Worm (Caenorhabditis elegans): ENCODE data around the gene dsl-7.

dsl-7 gene

DNA sequence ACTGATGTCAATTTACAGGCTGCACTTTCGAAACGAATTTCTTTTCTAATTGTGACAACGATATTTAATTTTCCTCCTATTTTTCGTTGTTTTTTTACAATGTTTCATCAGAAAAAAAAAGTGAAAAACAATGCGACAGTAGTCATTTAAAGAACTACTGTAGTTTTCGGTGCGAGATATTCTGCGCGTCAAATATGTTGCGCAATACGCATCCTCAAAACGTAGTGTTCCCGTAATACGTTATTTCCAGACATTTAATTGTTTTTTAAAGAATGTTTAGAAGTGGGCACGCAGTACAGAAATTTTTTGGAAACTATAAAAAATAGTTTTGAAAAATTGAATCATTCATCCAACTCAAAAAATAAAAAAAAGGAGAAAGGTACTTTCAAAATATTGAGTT lies 18.9 kb upstream of the dsl-7 start:
- TF ChIP-seq unc-62 (GFP tag; optimal IDR thresholded peaks at IDR 0.05) = no peak

DNA sequence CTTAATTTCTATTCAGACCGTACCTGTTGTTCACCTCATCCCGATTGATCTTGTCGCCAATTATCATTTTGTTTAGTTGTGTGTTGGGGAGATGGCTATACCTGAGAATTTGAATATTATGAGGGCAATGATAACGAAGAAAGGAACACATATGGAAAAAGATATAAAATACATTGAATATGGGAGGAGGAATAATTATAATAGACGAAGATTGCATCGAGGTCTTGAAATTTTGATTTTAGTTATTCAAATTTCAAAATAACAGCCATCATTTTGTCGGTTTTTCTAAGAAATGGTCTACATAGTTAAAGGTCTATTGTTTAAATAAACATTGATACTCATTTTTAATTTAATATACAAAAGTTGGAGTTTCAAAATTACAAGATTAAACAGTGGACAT lies 5.9 kb upstream of the dsl-7 start, which contains the start of gene shw-3:
Gene shw-3 (minus strand): TSS at position 101 of the 400 bp plus-strand sequence.
- no peak for TF ChIP-seq unc-62 (GFP tag; optimal IDR thresholded peaks at IDR 0.05)

DNA sequence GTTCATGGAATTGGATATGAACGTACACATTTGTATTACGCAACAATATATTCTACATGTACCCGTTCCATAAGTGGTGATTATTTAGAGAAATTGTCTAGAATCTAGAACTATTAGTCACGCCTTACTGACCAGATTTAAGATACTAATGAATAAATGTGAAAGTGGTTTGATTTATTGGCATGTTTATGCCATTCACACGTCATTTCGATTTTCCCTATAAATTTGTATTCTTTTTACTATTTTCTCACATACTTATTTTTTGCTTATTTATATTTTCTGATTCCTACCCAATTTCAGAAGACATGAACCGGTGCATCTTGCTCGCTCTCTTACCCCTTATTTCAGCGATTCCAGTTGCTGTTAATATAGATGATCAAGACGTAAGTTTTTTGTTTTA lies 4.7 kb upstream of the dsl-7 start, which contains the start of gene F15B9.8:
Gene F15B9.8 (plus strand): TSS at position 301 of the 400 bp plus-strand sequence.
- TF ChIP-seq unc-62 (GFP tag; optimal IDR thresholded peaks at IDR 0.05) = no peak

DNA sequence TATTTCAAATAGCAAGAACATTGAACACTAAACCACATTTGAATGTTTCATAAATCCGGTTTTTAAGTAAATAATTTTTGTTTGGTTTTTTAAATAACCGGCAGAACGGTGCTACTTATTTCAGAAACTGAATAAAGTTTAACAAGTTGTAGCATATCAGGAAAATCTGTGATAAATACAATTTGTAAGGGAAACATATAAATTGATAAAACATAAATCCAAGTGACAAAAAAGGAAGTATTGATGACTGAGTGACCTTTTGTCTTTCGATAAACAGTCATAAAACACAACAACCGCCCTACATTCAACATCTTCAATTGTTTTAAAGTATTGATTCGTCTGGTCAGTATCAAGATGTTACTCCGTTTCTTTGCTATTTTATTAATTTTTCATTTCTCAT lies 2.3 kb downstream of the dsl-7 start, which contains the start of gene far-5:
Gene far-5 (plus strand): TSS at position 301 of the 400 bp plus-strand sequence.
- no peak for TF ChIP-seq unc-62 (GFP tag; optimal IDR thresholded peaks at IDR 0.05)

DNA sequence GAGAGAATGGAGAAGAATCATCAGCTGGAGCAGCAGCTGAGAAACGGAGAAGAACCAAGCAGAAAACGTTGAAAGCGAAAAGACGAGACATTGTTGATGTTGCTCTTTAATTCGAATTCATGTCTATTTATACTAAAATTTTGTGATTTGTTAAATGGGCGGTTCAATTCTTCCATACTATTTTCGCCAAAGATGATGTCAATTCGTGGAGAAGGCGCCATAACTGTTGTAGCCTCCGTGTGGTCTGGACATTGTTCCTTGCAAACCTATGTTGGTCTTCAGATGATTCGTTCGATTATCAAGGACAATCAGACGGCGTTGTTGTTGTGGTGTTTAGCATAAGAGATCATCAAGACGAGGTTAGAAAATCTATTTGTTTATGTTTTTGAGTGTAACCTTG lies 4.5 kb downstream of the dsl-7 start, which contains the start of gene far-3:
Gene far-3 (minus strand): TSS at position 101 of the 400 bp plus-strand sequence.
- no peak for TF ChIP-seq unc-62 (GFP tag; optimal IDR thresholded peaks at IDR 0.05)

DNA sequence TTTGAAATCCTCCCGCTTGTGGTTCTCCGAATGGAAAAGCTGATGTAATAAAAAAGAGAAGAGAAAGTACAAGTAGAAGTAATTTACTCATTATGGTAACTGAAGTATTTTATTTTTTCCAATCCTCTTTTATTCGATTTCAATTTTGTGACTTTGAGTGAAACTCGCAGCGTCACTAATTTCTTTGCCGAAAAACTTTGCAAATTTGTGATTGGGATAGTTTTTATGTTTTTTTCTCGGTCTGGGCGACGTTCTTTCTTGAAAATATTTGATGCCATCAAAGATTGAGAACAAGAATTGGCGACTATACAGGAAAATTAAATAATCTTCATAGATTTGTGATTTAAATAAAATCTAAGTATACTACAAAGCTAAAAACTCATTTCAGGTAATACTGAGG lies 6.6 kb downstream of the dsl-7 start, which contains the start of gene far-4:
Gene far-4 (minus strand): TSS at position 101 of the 400 bp plus-strand sequence.
- TF ChIP-seq unc-62 (GFP tag; optimal IDR thresholded peaks at IDR 0.05) = no peak

DNA sequence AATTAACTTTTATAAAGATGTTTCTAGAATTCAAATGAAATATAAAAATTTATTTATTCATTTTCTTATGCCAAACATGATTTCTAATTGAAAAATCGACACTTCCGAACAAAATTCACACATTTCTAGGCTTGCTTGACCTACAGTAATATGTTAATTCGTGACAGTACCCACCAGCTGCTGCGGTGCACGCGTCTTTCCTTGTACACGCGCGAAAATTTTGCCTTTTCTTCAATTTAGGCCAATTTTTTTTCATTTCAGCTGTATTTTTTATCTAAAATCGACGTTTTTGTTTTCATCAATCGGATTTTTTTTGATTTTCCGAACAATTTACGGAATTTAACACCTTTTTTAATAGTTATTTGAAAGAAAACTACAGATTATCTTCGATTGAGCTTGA lies 7.1 kb downstream of the dsl-7 start:
- no peak for TF ChIP-seq unc-62 (GFP tag; optimal IDR thresholded peaks at IDR 0.05)

DNA sequence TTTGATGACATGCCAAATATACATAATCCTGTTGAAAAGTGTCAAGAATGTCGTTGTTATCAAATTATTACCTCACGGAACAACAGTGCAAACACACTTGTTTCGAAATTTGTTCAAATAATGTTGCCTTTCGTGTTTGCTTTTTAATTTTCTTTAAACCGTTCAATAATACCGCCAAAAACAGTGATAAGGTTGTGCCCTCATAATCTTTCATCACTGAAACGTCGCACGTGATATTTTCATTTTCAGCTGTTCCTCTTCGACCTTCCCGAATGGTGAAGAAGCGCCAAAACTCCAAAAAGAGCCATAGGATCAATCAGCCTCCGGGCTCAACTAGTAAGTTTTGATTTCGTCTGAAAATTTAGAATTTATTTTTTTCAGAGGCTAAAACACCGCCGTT lies 9.1 kb downstream of the dsl-7 start, which contains the start of gene inft-2:
Gene inft-2 (plus strand): TSS at position 248 of the 400 bp plus-strand sequence.
- no peak for TF ChIP-seq unc-62 (GFP tag; optimal IDR thresholded peaks at IDR 0.05)

DNA sequence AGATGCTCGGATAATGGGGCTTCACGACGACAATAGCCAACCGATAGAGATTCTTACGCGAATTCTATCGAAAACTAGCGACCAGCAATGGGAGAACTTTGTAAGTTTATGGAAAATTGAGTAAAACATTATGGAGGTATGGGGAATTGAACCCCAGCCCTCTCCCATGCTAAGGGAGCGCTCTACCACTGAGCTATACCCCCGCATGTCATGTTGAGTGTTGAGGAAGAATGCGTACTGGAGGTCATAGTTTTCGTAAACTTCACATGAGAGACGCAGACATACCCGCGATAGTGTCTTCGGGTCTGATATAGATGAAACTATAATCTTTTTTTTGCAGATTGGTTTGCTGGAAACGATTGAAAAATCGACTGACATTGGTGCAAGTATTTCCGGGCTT lies 10.4 kb downstream of the dsl-7 start:
- TF ChIP-seq unc-62 (GFP tag; optimal IDR thresholded peaks at IDR 0.05) = no peak

DNA sequence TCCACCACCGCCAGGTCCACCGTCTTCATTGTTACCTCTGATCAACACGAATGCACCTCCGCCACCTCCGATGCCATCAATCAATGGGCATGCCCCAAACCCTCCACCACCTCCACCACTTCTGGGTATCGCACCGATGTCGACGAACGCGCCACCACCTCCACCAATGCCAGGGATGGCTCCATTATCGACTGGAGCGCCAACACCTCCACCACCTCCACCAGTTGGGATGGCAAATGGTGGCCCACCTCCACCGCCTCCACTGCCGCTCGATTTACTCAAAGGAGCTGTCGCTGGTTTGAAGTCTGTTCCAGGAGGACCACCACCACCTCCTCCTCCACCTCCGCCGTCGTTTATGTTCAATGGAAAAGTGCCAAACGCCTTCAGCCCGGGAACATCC lies 11.4 kb downstream of the dsl-7 start:
- no peak for TF ChIP-seq unc-62 (GFP tag; optimal IDR thresholded peaks at IDR 0.05)

DNA sequence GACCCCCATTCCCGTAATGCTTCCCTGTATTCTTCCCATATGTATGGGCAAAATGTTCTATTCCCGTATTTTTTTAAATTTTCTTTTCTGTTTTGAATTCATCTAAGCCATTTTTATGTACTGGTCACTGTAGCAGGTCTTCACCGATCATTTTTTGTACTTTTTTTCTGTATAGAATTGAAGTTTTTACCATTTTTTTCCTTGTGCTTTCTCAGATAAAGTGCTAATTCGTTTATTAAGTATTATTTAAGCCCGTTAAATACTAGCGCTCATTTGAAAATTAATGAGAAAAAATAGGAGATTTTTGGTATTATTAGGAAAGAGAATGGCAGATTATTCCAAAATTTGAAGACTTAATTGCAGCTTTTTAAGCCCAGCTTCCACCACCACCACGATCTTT lies 13.8 kb downstream of the dsl-7 start:
- TF ChIP-seq unc-62 (GFP tag; optimal IDR thresholded peaks at IDR 0.05) = no peak

DNA sequence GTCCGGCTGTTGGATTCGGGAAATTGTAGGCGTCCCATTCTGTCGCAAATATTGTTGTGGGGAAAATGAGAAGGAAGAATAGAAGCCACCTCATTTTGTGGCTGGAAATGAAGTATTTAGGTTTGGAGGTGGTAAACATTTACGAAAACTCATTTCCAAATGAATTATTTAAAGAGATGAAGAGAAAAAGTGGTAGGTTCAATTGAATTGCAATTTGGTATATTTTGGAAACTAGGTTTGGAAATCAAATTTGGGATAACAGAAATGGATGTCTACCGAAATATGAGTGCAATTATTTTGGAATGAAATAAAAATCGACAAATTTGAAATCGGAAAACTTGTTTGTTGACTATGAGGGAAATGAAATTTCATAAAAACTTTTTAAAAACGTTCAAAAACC lies 15.9 kb downstream of the dsl-7 start, which contains the start of gene F15B9.10:
Gene F15B9.10 (minus strand): TSS at position 101 of the 400 bp plus-strand sequence.
- no peak for TF ChIP-seq unc-62 (GFP tag; optimal IDR thresholded peaks at IDR 0.05)

DNA sequence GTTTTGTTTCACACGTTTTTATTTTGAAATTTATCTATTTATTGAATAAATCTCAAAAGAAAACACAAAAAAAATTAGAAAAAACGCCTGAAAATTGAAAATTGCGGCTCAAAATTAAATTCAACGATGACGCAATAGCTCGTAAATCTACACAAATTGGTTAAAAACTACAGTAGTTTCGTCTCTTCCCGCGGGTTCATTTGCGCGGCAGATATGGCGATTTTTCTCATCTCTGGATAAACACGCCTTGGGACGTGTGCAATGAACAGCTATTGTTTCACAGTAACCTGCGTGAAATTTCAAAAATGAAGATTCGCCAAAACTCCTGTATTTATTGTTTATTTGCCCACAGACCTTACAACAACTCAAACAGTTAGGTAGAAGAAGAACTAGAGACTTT lies 16.3 kb downstream of the dsl-7 start:
- no peak for TF ChIP-seq unc-62 (GFP tag; optimal IDR thresholded peaks at IDR 0.05)

DNA sequence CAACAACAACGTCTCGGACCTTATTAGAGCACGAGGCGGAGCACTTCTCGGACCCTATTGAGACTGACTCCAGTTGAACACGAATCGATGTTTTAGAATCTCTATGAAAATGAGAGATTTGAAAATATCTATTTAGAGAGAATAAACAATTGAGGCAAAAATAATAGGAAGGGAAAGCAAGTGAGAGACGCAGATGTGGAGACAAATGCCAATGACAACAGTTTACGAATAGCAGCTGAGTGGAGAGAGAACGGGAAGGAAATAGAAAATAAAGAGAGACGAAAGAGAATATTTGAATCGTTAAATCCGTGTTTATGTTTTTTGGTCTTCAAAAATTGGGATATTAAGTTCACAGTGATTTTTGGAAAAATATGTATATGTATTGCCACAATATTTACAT lies 16.9 kb downstream of the dsl-7 start:
- no peak for TF ChIP-seq unc-62 (GFP tag; optimal IDR thresholded peaks at IDR 0.05)

DNA sequence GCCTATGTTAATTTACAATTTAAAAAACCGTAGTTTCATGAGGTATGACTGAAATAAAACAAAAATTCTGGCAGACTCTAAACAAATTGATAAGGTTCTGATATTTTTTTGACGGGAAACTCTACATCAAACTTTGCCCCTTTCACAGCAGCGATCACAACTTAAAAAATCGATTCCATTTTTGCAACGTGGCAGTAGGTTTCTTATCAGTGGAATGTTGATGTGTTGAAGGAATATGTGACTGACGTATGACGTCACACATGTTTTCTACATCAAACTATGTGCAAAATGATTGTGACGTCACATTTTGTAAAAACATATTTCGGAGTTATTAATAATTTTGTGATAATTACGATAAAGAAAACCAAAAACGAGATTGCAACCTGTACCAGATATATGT lies 19.0 kb downstream of the dsl-7 start:
- TF ChIP-seq unc-62 (GFP tag; optimal IDR thresholded peaks at IDR 0.05) = no peak

DNA sequence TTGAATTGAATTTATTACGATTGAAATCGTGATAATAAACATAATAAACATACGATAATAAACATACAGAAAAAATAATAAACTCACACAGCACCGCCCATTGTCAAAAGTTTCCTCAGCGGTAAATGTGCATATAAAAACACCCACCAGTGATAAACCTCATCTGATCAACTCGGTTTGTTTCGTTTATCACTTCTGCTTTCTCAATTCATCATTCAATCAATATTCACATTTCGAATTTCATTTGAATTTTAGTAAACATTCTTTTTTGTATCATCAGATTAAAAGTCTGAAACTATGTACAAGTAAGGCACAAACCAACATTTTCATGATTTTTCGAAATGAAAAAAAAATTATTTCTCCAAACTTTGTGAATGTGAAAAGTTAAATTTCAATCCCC lies 20.2 kb downstream of the dsl-7 start, which contains the start of gene try-10:
Gene try-10 (minus strand): TSS at position 101 of the 400 bp plus-strand sequence.
- no peak for TF ChIP-seq unc-62 (GFP tag; optimal IDR thresholded peaks at IDR 0.05)

DNA sequence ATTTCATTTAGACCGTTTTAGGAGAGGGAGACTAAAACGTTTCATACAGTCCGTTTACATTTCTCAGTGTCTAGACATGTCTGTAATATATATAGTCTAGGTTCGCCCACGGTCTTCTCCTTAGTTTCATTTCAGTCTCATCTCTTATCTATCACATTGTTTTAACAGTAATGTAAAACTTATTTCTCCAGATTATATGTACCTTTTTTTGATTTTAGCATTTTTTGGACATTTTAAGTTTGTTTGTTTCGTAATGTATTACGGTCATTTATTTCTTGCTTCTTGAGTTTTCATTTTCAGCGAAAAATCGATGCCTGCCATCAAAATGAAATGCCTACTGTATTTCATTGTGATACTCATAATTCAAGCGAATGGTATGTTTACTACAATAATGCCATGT lies 20.9 kb downstream of the dsl-7 start, which contains the start of gene F15B9.6:
Gene F15B9.6 (plus strand): TSS at position 301 of the 400 bp plus-strand sequence.
- TF ChIP-seq unc-62 (GFP tag; optimal IDR thresholded peaks at IDR 0.05) = no peak

DNA sequence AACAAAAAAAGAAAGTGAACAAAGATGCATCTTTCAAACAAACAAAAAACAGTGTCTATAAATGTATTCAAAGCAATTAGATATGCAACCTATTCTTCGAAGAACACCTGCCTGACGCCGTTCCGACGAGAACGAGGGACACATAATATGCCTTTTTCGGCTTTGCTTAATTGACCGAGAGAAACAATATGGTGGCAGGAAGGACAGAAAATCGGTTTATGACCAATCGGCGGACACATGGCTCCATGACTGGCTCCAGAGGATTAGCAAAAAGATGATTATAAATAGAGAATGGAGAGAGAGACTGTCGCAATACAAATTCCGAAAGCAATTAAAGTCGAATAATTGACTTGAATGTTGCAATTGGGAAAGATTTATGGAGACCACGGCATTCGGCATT lies 25.3 kb downstream of the dsl-7 start:
- TF ChIP-seq unc-62 (GFP tag; optimal IDR thresholded peaks at IDR 0.05) = no peak

All from whole organism, dauer.